Worm (Caenorhabditis elegans) whole organism, L4 larva: ENCODE measurements around the gene C38H2.2.

Source experiments
- F37D6.2 ChIP-seq: sonication (generic microtip); optimal IDR thresholded peaks from 2 replicates; lab custom pipeline; 2016; ENCODE audit warnings: mild to moderate bottlenecking, missing genetic modification characterization, missing compliant biosample characterization
- F44E2.7 ChIP-seq: fragments of 200-800 bp; sonication (Bioruptor generic); IDR thresholded peaks from 2 replicates; pipeline ENCODE4 v2.1.2; 2022; ENCODE audit warnings: missing genetic modification characterization, missing compliant biosample characterization
- F49E8.2 ChIP-seq: sonication (generic microtip); optimal IDR thresholded peaks from 2 replicates; lab custom pipeline; 2016; ENCODE audit warnings: missing compliant biosample characterization, mild to moderate bottlenecking, missing genetic modification characterization, borderline replicate concordance
- R02D3.7 ChIP-seq: fragments of 150-350 bp; sonication (generic microtip); optimal IDR thresholded peaks from 3 replicates; lab custom pipeline; 2014; ENCODE audit warnings: missing biosample characterization, missing genetic modification characterization
- T20F7.1 ChIP-seq: fragments of 200-800 bp; sonication (Bioruptor generic); optimal IDR thresholded peaks from 2 replicates; lab custom pipeline; 2018; ENCODE audit warnings: mild to moderate bottlenecking, missing genetic modification characterization, missing compliant biosample characterization
- Y48G9A.11 ChIP-seq: fragments of 200-800 bp; sonication (Bioruptor generic); IDR thresholded peaks from 2 replicates; pipeline ENCODE4 v1.3.6; 2022; ENCODE audit warnings: missing genetic modification reagents, missing genetic modification characterization, missing compliant biosample characterization
- Y75B8A.6 ChIP-seq: fragments of 200-800 bp; sonication (Bioruptor generic); IDR thresholded peaks from 2 replicates; pipeline ENCODE4 v1.3.6; 2022; ENCODE audit warnings: missing genetic modification reagents, missing genetic modification characterization, missing compliant biosample characterization
- ZK337.2 ChIP-seq: fragments of 200-800 bp; sonication (Bioruptor generic); IDR thresholded peaks from 2 replicates; pipeline ENCODE4 v1.3.6; 2022; ENCODE audit warnings: missing genetic modification reagents, missing genetic modification characterization, missing compliant biosample characterization
- aha-1 ChIP-seq: fragments of 150-350 bp; peaks from one replicate; lab custom pipeline; 2014; ENCODE audit warnings: missing biosample characterization, missing genetic modification characterization
- aly-2 ChIP-seq: sonication (generic microtip); optimal IDR thresholded peaks from 2 replicates; lab custom pipeline; 2018; ENCODE audit warnings: missing biosample characterization, missing genetic modification characterization
- attf-4 ChIP-seq: sonication (generic microtip); optimal IDR thresholded peaks from 3 replicates; lab custom pipeline; 2017; ENCODE audit warnings: missing biosample characterization, missing genetic modification characterization
- ceh-20 ChIP-seq: fragments of 200-800 bp; sonication (Bioruptor generic); IDR thresholded peaks from 2 replicates; pipeline ENCODE4 v1.3.6; 2022; ENCODE audit warnings: missing genetic modification reagents, missing genetic modification characterization, missing compliant biosample characterization
- ceh-28 ChIP-seq: fragments of 150-350 bp; optimal IDR thresholded peaks from 2 replicates; lab custom pipeline; 2014; ENCODE audit warnings: missing biosample characterization, missing genetic modification reagents, missing genetic modification characterization
- ceh-44 ChIP-seq: fragments of 200-800 bp; sonication (Bioruptor generic); IDR thresholded peaks from 2 replicates; pipeline ENCODE4 v1.3.6; 2022; ENCODE audit warnings: missing genetic modification reagents, missing genetic modification characterization, missing compliant biosample characterization
- ceh-62 ChIP-seq: sonication (generic microtip); optimal IDR thresholded peaks from 2 replicates; lab custom pipeline; 2017; ENCODE audit warnings: missing biosample characterization, missing genetic modification characterization
- ces-1 ChIP-seq: fragments of 150-350 bp; sonication (generic microtip); optimal IDR thresholded peaks from 4 replicates; lab custom pipeline; 2014; ENCODE audit warnings: missing biosample characterization, missing genetic modification reagents, missing genetic modification characterization
- cey-2 ChIP-seq: sonication (generic microtip); optimal IDR thresholded peaks from 3 replicates; lab custom pipeline; 2017; ENCODE audit warnings: missing genetic modification characterization, mild to moderate bottlenecking, missing compliant biosample characterization, antibody characterized with exemption, borderline replicate concordance; ENCODE audit not compliant: insufficient read depth
- ctbp-1 ChIP-seq: fragments of 200-800 bp; sonication (Bioruptor generic); IDR thresholded peaks from 2 replicates; pipeline ENCODE4 v1.3.6; 2022; ENCODE audit warnings: missing genetic modification reagents, missing genetic modification characterization, missing compliant biosample characterization
- daf-16 ChIP-seq, 3 experiments: sonication (generic microtip); optimal IDR thresholded peaks; 2 replicates each; lab custom pipeline; 2016 to 2017; ENCODE audit warnings: missing genetic modification characterization in 3 of 3, missing genetic modification reagents in 3 of 3, mild to moderate bottlenecking in 2 of 3, missing compliant biosample characterization in 2 of 3, missing biosample characterization in 1 of 3, moderate library complexity in 1 of 3
- daf-19 ChIP-seq: fragments of 200-800 bp; sonication (Bioruptor generic); conservative IDR thresholded peaks from 2 replicates; pipeline ENCODE4 v1.3.6; 2022; ENCODE audit warnings: missing genetic modification characterization, missing compliant biosample characterization
- daf-8 ChIP-seq: fragments of 200-800 bp; sonication (Bioruptor generic); IDR thresholded peaks from 2 replicates; pipeline ENCODE4 v1.3.6; 2022; ENCODE audit warnings: missing genetic modification characterization, missing compliant biosample characterization
- dmd-8 ChIP-seq: fragments of 200-800 bp; sonication (Bioruptor generic); IDR thresholded peaks from 2 replicates; pipeline ENCODE4 v1.3.6; 2022; ENCODE audit warnings: missing genetic modification characterization, missing compliant biosample characterization
- duxl-1 ChIP-seq: sonication (generic microtip); optimal IDR thresholded peaks from 2 replicates; lab custom pipeline; 2016; ENCODE audit warnings: mild to moderate bottlenecking, missing genetic modification characterization, moderate library complexity, missing compliant biosample characterization; ENCODE audit not compliant: poor library complexity
- egl-27 ChIP-seq: sonication (generic microtip); optimal IDR thresholded peaks from 3 replicates; lab custom pipeline; 2017; ENCODE audit warnings: missing biosample characterization, missing genetic modification reagents, missing genetic modification characterization
- egl-43 ChIP-seq: fragments of 200-800 bp; sonication (Bioruptor generic); IDR thresholded peaks from 2 replicates; pipeline ENCODE4 v1.3.6; 2022; ENCODE audit warnings: missing genetic modification reagents, missing genetic modification characterization, missing compliant biosample characterization
- fkh-10 ChIP-seq: fragments of 150-350 bp; optimal IDR thresholded peaks from 2 replicates; lab custom pipeline; 2014; ENCODE audit warnings: missing biosample characterization, missing genetic modification reagents, missing genetic modification characterization
- fos-1 ChIP-seq: fragments of 150-350 bp; optimal IDR thresholded peaks from 2 replicates; lab custom pipeline; 2014; ENCODE audit warnings: missing biosample characterization, missing genetic modification characterization
- hlh-11 ChIP-seq: fragments of 200-800 bp; sonication (Bioruptor generic); optimal IDR thresholded peaks from 2 replicates; lab custom pipeline; 2018; ENCODE audit warnings: mild to moderate bottlenecking, missing genetic modification characterization, missing compliant biosample characterization
- lin-29 ChIP-seq: fragments of 200-800 bp; sonication (Bioruptor generic); IDR thresholded peaks from 2 replicates; pipeline ENCODE4 v1.3.6; 2022; ENCODE audit warnings: missing genetic modification reagents, missing genetic modification characterization, missing compliant biosample characterization
- lsy-2 ChIP-seq, 2 experiments: fragments of 150-350 bp in 1 of 2; sonication (generic microtip) in 1 of 2; optimal IDR thresholded peaks; 2 replicates each; lab custom pipeline; 2014 to 2017; ENCODE audit warnings: missing biosample characterization in 2 of 2, missing genetic modification characterization in 2 of 2
- mdt-29 ChIP-seq: fragments of 200-800 bp; sonication (Bioruptor generic); IDR thresholded peaks from 2 replicates; pipeline ENCODE4 v1.3.6; 2022; ENCODE audit warnings: missing genetic modification reagents, missing genetic modification characterization, missing compliant biosample characterization
- mxl-2 ChIP-seq: fragments of 200-800 bp; sonication (Bioruptor generic); conservative IDR thresholded peaks from 2 replicates; pipeline ENCODE4 v1.3.6; 2022; ENCODE audit warnings: missing genetic modification reagents, missing genetic modification characterization, missing compliant biosample characterization
- nhr-102 ChIP-seq: sonication (generic microtip); optimal IDR thresholded peaks from 2 replicates; lab custom pipeline; 2016; ENCODE audit warnings: mild to moderate bottlenecking, missing genetic modification characterization, moderate library complexity, missing compliant biosample characterization
- nhr-77 ChIP-seq: fragments of 150-350 bp; optimal IDR thresholded peaks from 2 replicates; lab custom pipeline; 2014; ENCODE audit warnings: missing biosample characterization, missing genetic modification characterization
- php-3 ChIP-seq: fragments of 200-800 bp; sonication (Bioruptor generic); IDR thresholded peaks from 2 replicates; pipeline ENCODE4 v1.3.6; 2022; ENCODE audit warnings: missing genetic modification reagents, missing genetic modification characterization, missing compliant biosample characterization
- rbr-2 ChIP-seq: sonication (generic microtip); optimal IDR thresholded peaks from 2 replicates; lab custom pipeline; 2016; ENCODE audit warnings: missing genotype, missing genetic modification characterization, missing compliant biosample characterization
- snpc-4 ChIP-seq: fragments of 150-350 bp; optimal IDR thresholded peaks from 2 replicates; lab custom pipeline; 2014; ENCODE audit warnings: missing biosample characterization, missing genetic modification characterization
- spr-1 ChIP-seq: sonication (generic microtip); optimal IDR thresholded peaks from 2 replicates; lab custom pipeline; 2016; ENCODE audit warnings: mild to moderate bottlenecking, missing genetic modification characterization, missing compliant biosample characterization
- spr-3 ChIP-seq: fragments of 200-800 bp; sonication (Bioruptor generic); optimal IDR thresholded peaks from 2 replicates; lab custom pipeline; 2018; ENCODE audit warnings: mild to moderate bottlenecking, missing genetic modification characterization, missing compliant biosample characterization
- tra-1 ChIP-seq: fragments of 200-800 bp; sonication (Bioruptor generic); IDR thresholded peaks from 2 replicates; pipeline ENCODE4 v1.3.6; 2022; ENCODE audit warnings: missing genetic modification reagents, missing genetic modification characterization, missing compliant biosample characterization
- unc-39 ChIP-seq: sonication (generic microtip); optimal IDR thresholded peaks from 2 replicates; lab custom pipeline; 2017; ENCODE audit warnings: missing biosample characterization, missing genetic modification characterization
- zip-11 ChIP-seq: fragments of 200-800 bp; sonication (Bioruptor generic); IDR thresholded peaks from 2 replicates; pipeline ENCODE4 v1.3.6; 2022; ENCODE audit warnings: missing genetic modification characterization, missing compliant biosample characterization
- zip-2 ChIP-seq: fragments of 150-350 bp; optimal IDR thresholded peaks from 2 replicates; lab custom pipeline; 2014; ENCODE audit warnings: missing biosample characterization, missing genetic modification characterization

C38H2.2 gene

ce11 chrIII:10358751-10359150 lies 22.8 kb upstream of the C38H2.2 start:
- TF ChIP-seq R02D3.7 (tag; lab: Kevin White, UChicago) = no peak
- TF ChIP-seq fkh-10 (GFP tag; lab: Kevin White, UChicago) = peak; percentile 62
- TF ChIP-seq php-3 (GFP tag; lab: Robert Waterston, UW) = no peak
- TF ChIP-seq nhr-77 (tag; lab: Kevin White, UChicago) = no peak
- TF ChIP-seq aha-1 (tag; lab: Kevin White, UChicago) = peak; percentile 14
- TF ChIP-seq daf-19 (GFP tag; lab: Robert Waterston, UW) = no peak
- no peak for TF ChIP-seq ceh-62 (tag; lab: Kevin White, UChicago)
- TF ChIP-seq egl-43 (GFP tag; lab: Robert Waterston, UW) = no peak
- no peak for TF ChIP-seq ceh-44
- no peak for TF ChIP-seq aly-2 (tag; lab: Kevin White, UChicago)
- no peak for TF ChIP-seq hlh-11 (tag; lab: Kevin White, UChicago)
- TF ChIP-seq unc-39 = no peak
- no peak for TF ChIP-seq zip-11 (GFP tag; lab: Robert Waterston, UW)
- TF ChIP-seq ZK337.2 (GFP tag; lab: Robert Waterston, UW) = no peak
- TF ChIP-seq ces-1 (GFP tag; lab: Kevin White, UChicago) = peak; percentile 86
- no peak for TF ChIP-seq daf-8 (GFP tag; lab: Robert Waterston, UW)
- no peak for TF ChIP-seq egl-27 (tag; lab: Kevin White, UChicago)
- 0 out of 2 replicates have a peak, but pooled peaks have one; percentile 55 for TF ChIP-seq ctbp-1 (GFP tag; lab: Robert Waterston, UW)
- TF ChIP-seq F44E2.7 (GFP tag; lab: Robert Waterston, UW) = no peak
- peak in 1 of 2 experiments; percentile 46 for TF ChIP-seq lsy-2 (tag; optimal IDR thresholded peaks at IDR 0.05; lab: Kevin White, UChicago)
- no peak for TF ChIP-seq spr-1 (tag; lab: Kevin White, UChicago)
- TF ChIP-seq ceh-28 (tag; lab: Kevin White, UChicago) = no peak
- no peak for TF ChIP-seq fos-1 (tag; lab: Kevin White, UChicago)
- no peak for TF ChIP-seq Y48G9A.11 (GFP tag; lab: Robert Waterston, UW)
- TF ChIP-seq, all 104 proteins: peak for 5

DNA sequence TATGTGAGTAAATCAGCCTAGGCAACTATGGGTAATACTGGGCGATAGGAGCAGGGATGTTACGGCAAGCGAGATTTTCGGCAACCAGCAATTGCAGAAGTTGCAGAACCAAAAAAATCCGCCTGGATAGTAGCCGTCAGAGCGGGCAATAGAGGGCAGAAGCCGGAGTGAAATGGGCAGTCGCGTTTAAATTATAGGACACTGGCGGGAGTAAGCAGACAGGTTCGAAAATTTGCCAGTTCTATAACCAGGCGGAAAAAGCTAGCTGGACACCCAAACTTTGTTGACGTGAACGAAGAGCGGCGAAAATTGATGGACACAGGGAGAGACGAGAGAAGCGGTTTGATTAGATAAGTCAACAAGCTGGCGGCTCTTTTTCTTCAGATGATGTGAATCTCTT lies 21.7 kb upstream of the C38H2.2 start:
- TF ChIP-seq F37D6.2 (tag; lab: Kevin White, UChicago) (no peak), aha-1 (tag; lab: Kevin White, UChicago) (peak; percentile 93)

ce11 chrIII:10361456-10361855 lies 20.1 kb upstream of the C38H2.2 start:
- TF ChIP-seq dmd-8 (no peak), snpc-4 (tag; lab: Kevin White, UChicago) (no peak), nhr-102 (tag; lab: Kevin White, UChicago) (no peak), zip-2 (tag; lab: Kevin White, UChicago) (no peak), T20F7.1 (GFP tag; lab: Kevin White, UChicago) (no peak), rbr-2 (tag; lab: Kevin White, UChicago) (no peak), lin-29 (GFP tag; lab: Robert Waterston, UW) (no peak), ceh-20 (no peak), unc-39 (no peak), cey-2 (tag; lab: Kevin White, UChicago) (no peak), mdt-29 (GFP tag; lab: Robert Waterston, UW) (no peak), attf-4 (no peak), spr-3 (GFP tag; lab: Kevin White, UChicago) (no peak), daf-16 (GFP tag; optimal IDR thresholded peaks at IDR 0.05; lab: Kevin White, UChicago) (no peak), daf-16 (tag; optimal IDR thresholded peaks at IDR 0.05; lab: Kevin White, UChicago) (no peak), mxl-2 (GFP tag; lab: Robert Waterston, UW) (no peak), duxl-1 (tag; lab: Kevin White, UChicago) (no peak), Y75B8A.6 (GFP tag; lab: Robert Waterston, UW) (no peak), F49E8.2 (no peak), tra-1 (no peak)
